Worm (Caenorhabditis elegans): ENCODE results near the gene C06E7.88.

DNA sequence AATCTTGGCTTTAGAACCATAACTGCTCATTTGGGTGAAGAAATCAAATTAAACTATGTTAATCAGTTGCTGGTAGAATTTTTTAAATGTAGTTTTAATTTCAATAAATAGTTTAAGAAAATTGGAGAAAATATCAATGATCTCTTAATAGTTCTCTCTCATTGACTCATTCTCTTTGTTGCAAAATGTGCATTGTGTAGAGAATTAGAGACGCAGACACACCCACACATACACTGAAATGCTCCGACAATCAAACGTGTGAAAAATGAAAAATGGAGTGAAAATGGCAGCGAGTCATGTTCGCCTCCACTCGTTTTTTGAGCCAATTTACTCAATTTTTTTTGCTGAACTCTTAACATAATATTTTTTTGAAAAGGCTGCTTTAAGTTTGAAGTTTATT is 46.1 kb downstream of the C06E7.88 start:
- no peak for TF ChIP-seq ztf-23 (GFP tag; IDR thresholded peaks at IDR 0.05)
- no peak for TF ChIP-seq ztf-29 (GFP tag; IDR thresholded peaks at IDR 0.05)
